Fruit fly (Drosophila melanogaster) whole organism, adult: ENCODE data around the gene CG15141.
A peak's percentile ranks its signal among the peaks of the same experiment; 100 is the strongest.

ENCODE experiments used
- CG11617 ChIP-seq: fragments of 200-800 bp; sonication (Bioruptor generic); optimal IDR thresholded peaks from 2 replicates; lab custom pipeline; 2017; ENCODE audit warnings: mild to moderate bottlenecking, missing biosample characterization, missing genetic modification reagents, missing genetic modification characterization
- CG12768 ChIP-seq: fragments of 200-800 bp; sonication (Bioruptor generic); optimal IDR thresholded peaks from 2 replicates; lab custom pipeline; 2017; ENCODE audit warnings: missing biosample characterization, missing genetic modification characterization, mild to moderate bottlenecking, moderate library complexity, missing genetic modification reagents
- CG14711 ChIP-seq: fragments of 200-800 bp; sonication (Bioruptor generic); optimal IDR thresholded peaks from 2 replicates; lab custom pipeline; 2018; ENCODE audit warnings: missing biosample characterization, mild to moderate bottlenecking, missing genetic modification characterization, moderate library complexity
- CG1620 ChIP-seq: fragments of 200-800 bp; sonication (Bioruptor generic); optimal IDR thresholded peaks from 2 replicates; lab custom pipeline; 2016; ENCODE audit warnings: missing biosample characterization, missing genetic modification characterization
- CG33017 ChIP-seq: fragments of 200-800 bp; sonication (Bioruptor generic); optimal IDR thresholded peaks from 2 replicates; lab custom pipeline; 2018; ENCODE audit warnings: missing biosample characterization, mild to moderate bottlenecking, missing genetic modification characterization, moderate library complexity
- CG5204 ChIP-seq: fragments of 200-800 bp; sonication (Bioruptor generic); optimal IDR thresholded peaks from 2 replicates; lab custom pipeline; 2016; ENCODE audit warnings: missing biosample characterization, missing genetic modification characterization
- CG7045 ChIP-seq: fragments of 200-800 bp; sonication (Bioruptor generic); optimal IDR thresholded peaks from 2 replicates; lab custom pipeline; 2017; ENCODE audit warnings: missing biosample characterization, mild to moderate bottlenecking, missing genetic modification characterization
- CG7101 ChIP-seq: fragments of 200-800 bp; sonication (Bioruptor generic); optimal IDR thresholded peaks from 2 replicates; lab custom pipeline; 2018; ENCODE audit warnings: missing biosample characterization, mild to moderate bottlenecking, missing genetic modification characterization, moderate library complexity
- Clk ChIP-seq: fragments of 200-800 bp; sonication (Bioruptor generic); optimal IDR thresholded peaks from 2 replicates; lab custom pipeline; 2017; ENCODE audit warnings: missing biosample characterization, missing genetic modification characterization
- Crg-1 ChIP-seq: fragments of 200-800 bp; sonication (Bioruptor generic); optimal IDR thresholded peaks from 2 replicates; lab custom pipeline; 2016; ENCODE audit warnings: missing biosample characterization, missing genetic modification characterization
- Hr96 ChIP-seq: fragments of 200-800 bp; sonication (Bioruptor generic); optimal IDR thresholded peaks from 2 replicates; lab custom pipeline; 2016; ENCODE audit warnings: missing biosample characterization, missing genetic modification characterization
- Mnt ChIP-seq: fragments of 200-800 bp; sonication (Bioruptor generic); optimal IDR thresholded peaks from 2 replicates; lab custom pipeline; 2016; ENCODE audit warnings: missing biosample characterization, mild to moderate bottlenecking, missing genetic modification characterization
- bab1 ChIP-seq: fragments of 200-800 bp; sonication (Bioruptor generic); optimal IDR thresholded peaks from 3 replicates; lab custom pipeline; 2019; ENCODE audit warnings: missing biosample characterization, mild to moderate bottlenecking, missing genetic modification characterization, moderate library complexity
- cic ChIP-seq: fragments of 200-800 bp; sonication (Bioruptor generic); optimal IDR thresholded peaks from 2 replicates; lab custom pipeline; 2017; ENCODE audit warnings: missing biosample characterization, mild to moderate bottlenecking, missing genetic modification characterization, moderate library complexity
- cnc ChIP-seq, 2 experiments: fragments of >200 bp; optimal IDR thresholded peaks; 2 replicates each; lab custom pipeline; 2017
- kay ChIP-seq: fragments of 200-800 bp; sonication (Bioruptor generic); peaks from one replicate; lab custom pipeline; 2016; ENCODE audit warnings: missing biosample characterization, missing genetic modification characterization, borderline replicate concordance
- ovo ChIP-seq: fragments of 200-800 bp; sonication (Bioruptor generic); optimal IDR thresholded peaks from 2 replicates; lab custom pipeline; 2016; ENCODE audit warnings: missing biosample characterization, missing genetic modification characterization
- pad ChIP-seq: fragments of 200-800 bp; sonication (Bioruptor generic); optimal IDR thresholded peaks from 3 replicates; lab custom pipeline; 2017; ENCODE audit warnings: missing biosample characterization, missing genetic modification characterization, mild to moderate bottlenecking, moderate library complexity, missing genetic modification reagents
- tj ChIP-seq: fragments of 200-800 bp; sonication (Bioruptor generic); optimal IDR thresholded peaks from 3 replicates; lab custom pipeline; 2017; ENCODE audit warnings: missing biosample characterization, mild to moderate bottlenecking, missing genetic modification characterization, moderate library complexity
- toe ChIP-seq: fragments of 200-800 bp; sonication (Bioruptor generic); optimal IDR thresholded peaks from 2 replicates; lab custom pipeline; 2016; ENCODE audit warnings: missing biosample characterization, missing genetic modification characterization

The CG15141 gene

dm6 chr2L:17382783-17383182 lies 27.7 kb upstream of the CG15141 start:
- no peak for TF ChIP-seq bab1 (GFP tag; lab: Kevin White, UChicago)
- no peak for TF ChIP-seq CG7045 (GFP tag; lab: Kevin White, UChicago)
- no peak for TF ChIP-seq CG11617 (GFP tag; lab: Kevin White, UChicago)
- no peak for TF ChIP-seq Clk
- TF ChIP-seq CG7101 = no peak
- TF ChIP-seq Crg-1 (GFP tag; lab: Kevin White, UChicago) = no peak
- no peak for TF ChIP-seq pad (GFP tag; lab: Kevin White, UChicago)
- TF ChIP-seq CG33017 = no peak
- no peak for TF ChIP-seq CG5204
- no peak for TF ChIP-seq cnc (optimal IDR thresholded peaks at IDR 0.05; lab: Kevin White, UChicago)
- no peak for TF ChIP-seq ovo (GFP tag; lab: Kevin White, UChicago)
- no peak for TF ChIP-seq CG14711 (tag; lab: Kevin White, UChicago)
- no peak for TF ChIP-seq toe (GFP tag; lab: Kevin White, UChicago)
- TF ChIP-seq cic = no peak
- TF ChIP-seq kay = no peak
- TF ChIP-seq Hr96 (GFP tag; lab: Kevin White, UChicago) = no peak
- no peak for TF ChIP-seq CG1620 (GFP tag; lab: Kevin White, UChicago)

- TF ChIP-seq Hr96 (GFP tag; lab: Kevin White, UChicago) (peak; percentile 5), CG7101 (peak; percentile 19), tj (GFP tag; lab: Kevin White, UChicago) (peak; percentile 22), CG7045 (GFP tag; lab: Kevin White, UChicago) (no peak), cic (peak; percentile 38), CG1620 (GFP tag; lab: Kevin White, UChicago) (no peak), CG11617 (GFP tag; lab: Kevin White, UChicago) (no peak), kay (no peak), toe (GFP tag; lab: Kevin White, UChicago) (no peak), CG33017 (peak; percentile 5), cnc (optimal IDR thresholded peaks at IDR 0.05; lab: Kevin White, UChicago) (no peak), CG5204 (no peak), Clk (no peak), Crg-1 (GFP tag; lab: Kevin White, UChicago) (no peak), CG14711 (tag; lab: Kevin White, UChicago) (no peak), Mnt (GFP tag; lab: Kevin White, UChicago) (peak; percentile 48), CG12768 (no peak), pad (GFP tag; lab: Kevin White, UChicago) (no peak)
Measured at dm6 chr2L:17383588-17384308, 26.7 kb upstream of the CG15141 start, which contains the start of gene Lrch. Gene Lrch, minus strand, starts transcription at chr2L:17384115.

dm6 chr2L:17384331-17385220 lies 25.9 kb upstream of the CG15141 start, which contains the start of gene CLIP-190:
Gene CLIP-190, plus strand, starts transcription at chr2L:17384700.
- peak; percentile 26 for TF ChIP-seq CG5204
- TF ChIP-seq toe (GFP tag; lab: Kevin White, UChicago) = peak; percentile 45
- TF ChIP-seq tj (GFP tag; lab: Kevin White, UChicago) = no peak
- peak; percentile 90 for TF ChIP-seq kay
- no peak for TF ChIP-seq CG14711 (tag; lab: Kevin White, UChicago)
- peak; percentile 2 for TF ChIP-seq Crg-1 (GFP tag; lab: Kevin White, UChicago)
- TF ChIP-seq CG33017 = no peak

dm6 chr2L:17385221-17385529 lies 25.3 kb upstream of the CG15141 start:
- TF ChIP-seq CG33017 (peak; percentile 35), bab1 (GFP tag; lab: Kevin White, UChicago) (peak; percentile 23), CG12768 (no peak), Hr96 (GFP tag; lab: Kevin White, UChicago) (no peak), CG1620 (GFP tag; lab: Kevin White, UChicago) (peak; percentile 31), CG14711 (tag; lab: Kevin White, UChicago) (no peak), Crg-1 (GFP tag; lab: Kevin White, UChicago) (no peak), kay (peak; percentile 84), Mnt (GFP tag; lab: Kevin White, UChicago) (no peak), tj (GFP tag; lab: Kevin White, UChicago) (peak; percentile 66), CG5204 (peak; percentile 10), CG7101 (no peak), cic (peak; percentile 18), CG11617 (GFP tag; lab: Kevin White, UChicago) (peak; percentile 67), ovo (GFP tag; lab: Kevin White, UChicago) (peak; percentile 61), pad (GFP tag; lab: Kevin White, UChicago) (no peak), cnc (optimal IDR thresholded peaks at IDR 0.05; lab: Kevin White, UChicago) (no peak), toe (GFP tag; lab: Kevin White, UChicago) (peak; percentile 44), CG7045 (GFP tag; lab: Kevin White, UChicago) (peak; percentile 41), Clk (no peak)

- TF ChIP-seq CG1620 (GFP tag; lab: Kevin White, UChicago) = no peak
- TF ChIP-seq kay = peak; percentile 51
- peak; percentile 55 for TF ChIP-seq cic
- no peak for TF ChIP-seq Clk
- peak; percentile 12 for TF ChIP-seq Mnt (GFP tag; lab: Kevin White, UChicago)
- TF ChIP-seq CG5204 = no peak
- TF ChIP-seq Hr96 (GFP tag; lab: Kevin White, UChicago) = no peak
- no peak for TF ChIP-seq toe (GFP tag; lab: Kevin White, UChicago)
- TF ChIP-seq CG7045 (GFP tag; lab: Kevin White, UChicago) = no peak
- no peak for TF ChIP-seq CG14711 (tag; lab: Kevin White, UChicago)
- TF ChIP-seq pad (GFP tag; lab: Kevin White, UChicago) = peak; percentile 1
- no peak for TF ChIP-seq cnc (optimal IDR thresholded peaks at IDR 0.05; lab: Kevin White, UChicago)
- no peak for TF ChIP-seq CG11617 (GFP tag; lab: Kevin White, UChicago)
- no peak for TF ChIP-seq CG33017
- peak; percentile 18 for TF ChIP-seq CG12768
- no peak for TF ChIP-seq bab1 (GFP tag; lab: Kevin White, UChicago)
- peak; percentile 44 for TF ChIP-seq CG7101
- no peak for TF ChIP-seq tj (GFP tag; lab: Kevin White, UChicago)
- peak; percentile 19 for TF ChIP-seq Crg-1 (GFP tag; lab: Kevin White, UChicago)
Measured at dm6 chr2L:17387735-17388367, 22.6 kb upstream of the CG15141 start.
